ENCODE assay signal across 1 fruit fly cellular context in genomic region chr3L:821951-822350, dm6.
TF ChIP-seq lines count a peak whose summit lies in the region.

No protein-coding gene starts in this region.

TF ChIP-seq in whole organism, embryonic, 481 proteins besides CTCF, POLR2A, EP300 and RAD21 (continued from another document):
- TF ChIP-seq Myb (GFP tag; optimal IDR thresholded peaks at IDR 0.05; lab: Kevin White, UChicago) = no peak
- TF ChIP-seq CG32767 (GFP tag; IDR thresholded peaks at IDR 0.05; lab: Robert Waterston, UW) = peak; percentile 68
- TF ChIP-seq lbe (GFP tag; optimal IDR thresholded peaks at IDR 0.05; lab: Kevin White, UChicago) = peak; percentile 41
- no peak for TF ChIP-seq sna (GFP tag; IDR thresholded peaks at IDR 0.05; lab: Robert Waterston, UW; ENCODE audit: partially characterized antibody)
- peak; percentile 79 for TF ChIP-seq lmd (GFP tag; IDR thresholded peaks at IDR 0.05; lab: Robert Waterston, UW)
- TF ChIP-seq Oli (tag; optimal IDR thresholded peaks at IDR 0.05; lab: Kevin White, UChicago) = peak; percentile 74
- no peak for TF ChIP-seq TFAM (GFP tag; optimal IDR thresholded peaks at IDR 0.05; lab: Kevin White, UChicago)
- TF ChIP-seq exex (tag; optimal IDR thresholded peaks at IDR 0.05; lab: Kevin White, UChicago) = no peak
- peak; percentile 49 for TF ChIP-seq Chrac-16 (GFP tag; optimal IDR thresholded peaks at IDR 0.05; lab: Kevin White, UChicago)
- 0 out of 2 replicates have a peak, but pooled peaks have one; percentile 16 for TF ChIP-seq CG10321 (GFP tag; IDR thresholded peaks at IDR 0.05; lab: Robert Waterston, UW)
- peak; percentile 63 for TF ChIP-seq Fer3 (tag; optimal IDR thresholded peaks at IDR 0.05; lab: Kevin White, UChicago)
- peak; percentile 54 for TF ChIP-seq Ssrp (tag; optimal IDR thresholded peaks at IDR 0.05; lab: Kevin White, UChicago)
- TF ChIP-seq Blimp-1 (GFP tag; optimal IDR thresholded peaks at IDR 0.05; lab: Kevin White, UChicago) = peak; percentile 83
- no peak for TF ChIP-seq CG8478 (optimal IDR thresholded peaks at IDR 0.05; lab: Kevin White, UChicago)
- TF ChIP-seq Deaf1 (tag; optimal IDR thresholded peaks at IDR 0.05; lab: Kevin White, UChicago) = peak; percentile 57
- TF ChIP-seq CG18476 (GFP tag; optimal IDR thresholded peaks at IDR 0.05; lab: Kevin White, UChicago) = peak; percentile 29
- TF ChIP-seq CG8281 (tag; optimal IDR thresholded peaks at IDR 0.05; lab: Kevin White, UChicago) = peak; percentile 100
- TF ChIP-seq gsb-n (tag; optimal IDR thresholded peaks at IDR 0.05; lab: Kevin White, UChicago) = peak; percentile 71
- no peak for TF ChIP-seq hb (GFP tag; IDR thresholded peaks at IDR 0.05; lab: Robert Waterston, UW; ENCODE audit: partially characterized antibody)
- TF ChIP-seq CG10147 (GFP tag; optimal IDR thresholded peaks at IDR 0.05; lab: Kevin White, UChicago) = peak; percentile 54
- TF ChIP-seq Ptx1 (GFP tag; IDR thresholded peaks at IDR 0.05; lab: Robert Waterston, UW) = peak; percentile 77
- peak; percentile 17 for TF ChIP-seq HLH54F (GFP tag; optimal IDR thresholded peaks at IDR 0.05; lab: Kevin White, UChicago)
- peak; percentile 71 for TF ChIP-seq CG17328 (GFP tag; IDR thresholded peaks at IDR 0.05; lab: Robert Waterston, UW)
- TF ChIP-seq org-1 (GFP tag; optimal IDR thresholded peaks at IDR 0.05; lab: Kevin White, UChicago) = peak; percentile 74
- peak; percentile 68 for TF ChIP-seq salm (tag; optimal IDR thresholded peaks at IDR 0.05; lab: Kevin White, UChicago)
- TF ChIP-seq mld (GFP tag; IDR thresholded peaks at IDR 0.05; lab: Robert Waterston, UW; ENCODE audit: partially characterized antibody) = no peak
- TF ChIP-seq D19A (tag; optimal IDR thresholded peaks at IDR 0.05; lab: Kevin White, UChicago) = peak; percentile 82
- peak; percentile 76 for TF ChIP-seq tin (GFP tag; optimal IDR thresholded peaks at IDR 0.05; lab: Kevin White, UChicago)
- peak; percentile 50; the same call in 1 of the 2 replicates for TF ChIP-seq CG14667 (GFP tag; IDR thresholded peaks at IDR 0.05; lab: Robert Waterston, UW)
- no peak for TF ChIP-seq sd (tag; optimal IDR thresholded peaks at IDR 0.05; lab: Kevin White, UChicago)
- TF ChIP-seq D (optimal IDR thresholded peaks at IDR 0.05; lab: Kevin White, UChicago) = no peak
- peak; percentile 84 for TF ChIP-seq D (GFP tag; optimal IDR thresholded peaks at IDR 0.05; lab: Kevin White, UChicago)
- TF ChIP-seq nerfin-1 (tag; optimal IDR thresholded peaks at IDR 0.05; lab: Kevin White, UChicago) = peak; percentile 69
- TF ChIP-seq psq (GFP tag; optimal IDR thresholded peaks at IDR 0.05; lab: Kevin White, UChicago) = no peak
- peak; percentile 51 for TF ChIP-seq CG2202 (tag; optimal IDR thresholded peaks at IDR 0.05; lab: Kevin White, UChicago)
- no peak for TF ChIP-seq BEAF-32 (GFP tag; optimal IDR thresholded peaks at IDR 0.05; lab: Kevin White, UChicago)
- TF ChIP-seq gt (GFP tag; IDR thresholded peaks at IDR 0.05; lab: Robert Waterston, UW) = peak; percentile 50; the same call in 1 of the 2 replicates
- TF ChIP-seq sisA (GFP tag; IDR thresholded peaks at IDR 0.05; lab: Robert Waterston, UW) = peak; percentile 75
- peak; percentile 35 for TF ChIP-seq CG17802 (tag; optimal IDR thresholded peaks at IDR 0.05; lab: Kevin White, UChicago)
- TF ChIP-seq PHDP (tag; optimal IDR thresholded peaks at IDR 0.05; lab: Kevin White, UChicago) = peak; percentile 74
- TF ChIP-seq Jarid2 (GFP tag; optimal IDR thresholded peaks at IDR 0.05; lab: Kevin White, UChicago) = peak; percentile 48
- peak; percentile 46 for TF ChIP-seq ewg (GFP tag; optimal IDR thresholded peaks at IDR 0.05; lab: Kevin White, UChicago)
- peak; percentile 20 to 75 for TF ChIP-seq Hr51 (GFP tag; optimal IDR thresholded peaks at IDR 0.05; lab: Kevin White, UChicago)
- peak; percentile 53 for TF ChIP-seq Hsf (GFP tag; optimal IDR thresholded peaks at IDR 0.05; lab: Kevin White, UChicago)
- TF ChIP-seq p53 (GFP tag; optimal IDR thresholded peaks at IDR 0.05; lab: Kevin White, UChicago) = no peak
- peak; percentile 53; the same call in 1 of the 2 replicates for TF ChIP-seq stc (GFP tag; IDR thresholded peaks at IDR 0.05; lab: Robert Waterston, UW)
- peak; percentile 72 for TF ChIP-seq esg (GFP tag; conservative IDR thresholded peaks at IDR 0.05; lab: Robert Waterston, UW)
- TF ChIP-seq CG10366 (GFP tag; IDR thresholded peaks at IDR 0.05; lab: Robert Waterston, UW) = peak; percentile 33
- TF ChIP-seq CG17359 (tag; optimal IDR thresholded peaks at IDR 0.05; lab: Kevin White, UChicago) = peak; percentile 86
- peak; percentile 54 for TF ChIP-seq Hmr (GFP tag; optimal IDR thresholded peaks at IDR 0.05; lab: Kevin White, UChicago)
- TF ChIP-seq Sox102F (GFP tag; optimal IDR thresholded peaks at IDR 0.05; lab: Kevin White, UChicago) = peak; percentile 77
- peak; percentile 63 for TF ChIP-seq CG14441 (GFP tag; IDR thresholded peaks at IDR 0.05; lab: Robert Waterston, UW)
- peak; percentile 67 for TF ChIP-seq ttk (GFP tag; IDR thresholded peaks at IDR 0.05; lab: Robert Waterston, UW)
- peak; percentile 53 for TF ChIP-seq Hr3 (GFP tag; optimal IDR thresholded peaks at IDR 0.05; lab: Kevin White, UChicago)
- no peak for TF ChIP-seq stwl (tag; optimal IDR thresholded peaks at IDR 0.05; lab: Kevin White, UChicago)
- no peak for TF ChIP-seq CG43689 (GFP tag; IDR thresholded peaks at IDR 0.05; lab: Robert Waterston, UW)
- peak; percentile 83 for TF ChIP-seq HLH3B (GFP tag; IDR thresholded peaks at IDR 0.05; lab: Robert Waterston, UW)
- TF ChIP-seq Ravus (GFP tag; IDR thresholded peaks at IDR 0.05; lab: Robert Waterston, UW) = no peak; the same call in 1 of the 2 replicates
- no peak for TF ChIP-seq Stat92E (GFP tag; optimal IDR thresholded peaks at IDR 0.05; lab: Kevin White, UChicago)
- TF ChIP-seq CG2875 (GFP tag; optimal IDR thresholded peaks at IDR 0.05; lab: Kevin White, UChicago) = peak; percentile 76
- TF ChIP-seq kay (GFP tag; optimal IDR thresholded peaks at IDR 0.05; lab: Kevin White, UChicago) = peak; percentile 10
- TF ChIP-seq Xbp1 (GFP tag; optimal IDR thresholded peaks at IDR 0.05; lab: Kevin White, UChicago) = peak; percentile 73
- TF ChIP-seq kni (GFP tag; optimal IDR thresholded peaks at IDR 0.05; lab: Kevin White, UChicago) = peak; percentile 25
- TF ChIP-seq Gsc (GFP tag; IDR thresholded peaks at IDR 0.05; lab: Robert Waterston, UW) = 0 out of 2 replicates have a peak, but pooled peaks have one; percentile 39
- TF ChIP-seq Six4 (GFP tag; optimal IDR thresholded peaks at IDR 0.05; lab: Kevin White, UChicago) = peak; percentile 77
- peak; percentile 90 for TF ChIP-seq cwo (GFP tag; optimal IDR thresholded peaks at IDR 0.05; lab: Kevin White, UChicago)
- TF ChIP-seq Usf (GFP tag; optimal IDR thresholded peaks at IDR 0.05; lab: Kevin White, UChicago) = no peak
- peak; percentile 39; the same call in 1 of the 2 replicates for TF ChIP-seq E2f2 (GFP tag; IDR thresholded peaks at IDR 0.05; lab: Robert Waterston, UW)
- peak; percentile 82 for TF ChIP-seq CG4820 (GFP tag; optimal IDR thresholded peaks at IDR 0.05; lab: Kevin White, UChicago)
- TF ChIP-seq sqz (GFP tag; optimal IDR thresholded peaks at IDR 0.05; lab: Kevin White, UChicago) = no peak
- TF ChIP-seq ken (GFP tag; IDR thresholded peaks at IDR 0.05; lab: Robert Waterston, UW) = peak; percentile 73; the same call in 2 of the 3 replicates
- TF ChIP-seq gce (GFP tag; IDR thresholded peaks at IDR 0.05; lab: Robert Waterston, UW) = 0 out of 3 replicates have a peak, but pooled peaks have one; percentile 50
